Fruit fly (Drosophila melanogaster): ENCODE results near the gene eRF3.

DNA sequence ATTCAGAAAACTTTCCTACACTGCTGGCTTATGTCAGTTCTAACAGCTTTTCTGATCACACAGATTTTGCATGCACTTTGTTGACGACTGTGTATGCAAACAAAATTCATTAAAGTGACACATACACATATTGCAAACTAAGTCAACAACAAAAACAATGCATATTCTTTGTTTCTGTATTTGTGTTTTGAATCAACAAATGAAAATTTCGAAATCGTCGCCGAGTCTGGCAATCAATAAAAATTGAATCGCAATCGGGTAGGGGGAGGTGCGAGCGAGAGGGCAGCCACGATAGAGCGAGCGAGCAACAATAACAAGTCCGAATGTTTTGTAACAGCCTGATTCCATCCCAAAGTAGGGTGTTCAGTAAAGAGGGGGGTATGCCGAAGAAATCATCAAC is 28.8 kb downstream of the eRF3 start:
- TF ChIP-seq Bgb (GFP tag; IDR thresholded peaks at IDR 0.05; ENCODE audit: partially characterized antibody) = no peak
- TF ChIP-seq CG3995 (GFP tag; optimal IDR thresholded peaks at IDR 0.05) = no peak
- TF ChIP-seq CG7271 (tag; optimal IDR thresholded peaks at IDR 0.05) = peak; percentile 10
- TF ChIP-seq ab (GFP tag; optimal IDR thresholded peaks at IDR 0.05) = no peak

Measured in whole organism, embryonic.